Worm (Caenorhabditis elegans) whole organism, L4/young adult: ENCODE data around the gene ptp-1.

ENCODE experiments used
- W03F9.2 ChIP-seq: fragments of 150-350 bp; optimal IDR thresholded peaks from 2 replicates; lab custom pipeline; 2014; ENCODE audit warnings: missing biosample characterization, missing genetic modification characterization
- him-1 ChIP-seq: sonication (generic microtip); optimal IDR thresholded peaks from 2 replicates; lab custom pipeline; 2016; ENCODE audit warnings: missing genotype, missing genetic modification reagents, missing genetic modification characterization, missing compliant biosample characterization

DNA sequence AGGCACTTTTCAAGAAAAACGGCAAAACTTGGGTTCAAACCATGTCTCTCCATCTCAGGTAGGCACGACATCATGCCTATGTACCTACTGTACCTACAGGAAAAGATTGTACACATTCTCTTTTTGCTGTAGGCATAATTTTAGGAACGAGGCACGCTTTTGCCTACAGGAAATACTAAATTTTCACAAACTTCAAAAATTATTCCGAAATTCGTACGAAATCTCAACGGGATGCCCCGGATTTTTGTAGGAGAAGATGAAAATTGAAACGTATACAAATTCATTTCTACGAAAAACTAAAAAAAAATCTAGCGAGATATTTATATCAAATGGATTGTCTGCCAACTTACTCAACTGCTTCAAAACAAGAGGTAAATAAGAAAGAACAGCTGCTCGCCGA lies 42.5 kb upstream of the ptp-1 start, which contains the start of gene C54C6.11:
- TF ChIP-seq him-1 (tag; lab: Kevin White, UChicago) = no peak
- TF ChIP-seq W03F9.2 (tag; lab: Kevin White, UChicago) = no peak
